Worm (Caenorhabditis elegans): Measurements from ENCODE around the gene F53F1.2.

DNA sequence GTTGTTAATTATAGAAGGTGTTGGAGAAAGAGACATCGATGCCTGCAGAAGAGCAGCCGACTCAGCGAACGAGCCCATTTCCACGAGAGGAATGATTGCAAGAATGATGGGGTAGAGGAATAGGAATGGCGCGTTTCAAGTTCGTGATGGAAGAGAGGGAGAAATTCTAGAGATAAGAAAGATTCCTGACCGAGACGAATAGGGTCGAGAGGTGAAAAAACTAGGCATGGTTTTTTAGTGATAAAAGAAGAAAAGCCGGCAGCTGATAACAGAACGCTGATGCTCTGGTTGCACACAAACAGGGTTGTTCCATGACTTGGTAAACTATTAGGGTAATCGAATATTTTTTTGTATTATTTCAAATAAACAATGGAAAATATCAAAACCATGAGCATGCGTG lies 33.8 kb upstream of the F53F1.2 start:
- no peak for TF ChIP-seq F13C5.2 (tag; optimal IDR thresholded peaks at IDR 0.05)
- no peak for TF ChIP-seq hmg-4 (GFP tag; optimal IDR thresholded peaks at IDR 0.05)
- no peak for TF ChIP-seq ceh-36 (tag; optimal IDR thresholded peaks at IDR 0.05)
- TF ChIP-seq tbx-11 (GFP tag; IDR thresholded peaks at IDR 0.05) = no peak
- TF ChIP-seq ceh-13 (GFP tag; optimal IDR thresholded peaks at IDR 0.05) = no peak

All from whole organism, early embryonic.